Worm (Caenorhabditis elegans) whole organism, L2 larva: Measurements from ENCODE around the gene H03A11.13.

Source experiments
- C34F6.9 ChIP-seq: fragments of 150-350 bp; optimal IDR thresholded peaks from 2 replicates; lab custom pipeline; 2014; ENCODE audit warnings: missing biosample characterization, missing genetic modification characterization
- F13H6.1 ChIP-seq: sonication (generic microtip); optimal IDR thresholded peaks from 2 replicates; lab custom pipeline; 2016; ENCODE audit warnings: missing genetic modification characterization, missing compliant biosample characterization
- Y55F3AM.14 ChIP-seq: fragments of 200-800 bp; sonication (Bioruptor generic); optimal IDR thresholded peaks from 2 replicates; lab custom pipeline; 2018; ENCODE audit warnings: mild to moderate bottlenecking, missing genetic modification characterization, missing compliant biosample characterization
- aly-2 ChIP-seq: fragments of 150-350 bp; optimal IDR thresholded peaks from 2 replicates; lab custom pipeline; 2014; ENCODE audit warnings: missing biosample characterization, missing genetic modification characterization
- crh-2 ChIP-seq: sonication (generic microtip); optimal IDR thresholded peaks from 2 replicates; lab custom pipeline; 2017; ENCODE audit warnings: missing biosample characterization, missing genetic modification characterization
- egl-27 ChIP-seq: sonication (generic microtip); optimal IDR thresholded peaks from 3 replicates; lab custom pipeline; 2017; ENCODE audit warnings: missing biosample characterization, missing genetic modification reagents, missing genetic modification characterization
- fos-1 ChIP-seq: fragments of 150-350 bp; optimal IDR thresholded peaks from 2 replicates; lab custom pipeline; 2014; ENCODE audit warnings: missing biosample characterization, missing genetic modification characterization
- gmeb-1 ChIP-seq: fragments of 150-350 bp; optimal IDR thresholded peaks from 2 replicates; lab custom pipeline; 2014; ENCODE audit warnings: missing biosample characterization, missing genetic modification characterization
- lin-11 ChIP-seq: fragments of 150-350 bp; sonication (generic microtip); optimal IDR thresholded peaks from 2 replicates; lab custom pipeline; 2014; ENCODE audit warnings: missing biosample characterization, missing genetic modification characterization, inconsistent platforms, mixed read lengths
- lin-13 ChIP-seq: fragments of 150-350 bp; optimal IDR thresholded peaks from 2 replicates; lab custom pipeline; 2014; ENCODE audit warnings: missing biosample characterization, missing genetic modification reagents, missing genetic modification characterization
- lin-39 ChIP-seq: fragments of 150-350 bp; optimal IDR thresholded peaks from 2 replicates; lab custom pipeline; 2014; ENCODE audit warnings: missing biosample characterization, missing genetic modification reagents, missing genetic modification characterization
- lsy-2 ChIP-seq, 2 experiments: fragments of 150-350 bp in 1 of 2; sonication (generic microtip) in 1 of 2; optimal IDR thresholded peaks; 2 replicates each; lab custom pipeline; 2014 to 2017; ENCODE audit warnings: missing biosample characterization in 2 of 2, missing genetic modification characterization in 2 of 2
- mab-5 ChIP-seq: fragments of 150-350 bp; optimal IDR thresholded peaks from 2 replicates; lab custom pipeline; 2014; ENCODE audit warnings: missing biosample characterization, missing genetic modification characterization
- mdl-1 ChIP-seq, 2 experiments: fragments of 150-350 bp in 1 of 2; sonication (generic microtip) in 1 of 2; optimal IDR thresholded peaks; 2 replicates each; lab custom pipeline; 2017; ENCODE audit warnings: missing biosample characterization in 2 of 2, missing genetic modification characterization in 2 of 2
- nhr-11 ChIP-seq: fragments of 150-350 bp; optimal IDR thresholded peaks from 2 replicates; lab custom pipeline; 2014; ENCODE audit warnings: missing biosample characterization, missing genetic modification characterization
- nhr-129 ChIP-seq: fragments of 150-350 bp; optimal IDR thresholded peaks from 2 replicates; lab custom pipeline; 2014; ENCODE audit warnings: missing biosample characterization, missing genetic modification characterization
- nhr-21 ChIP-seq: fragments of 150-350 bp; optimal IDR thresholded peaks from 2 replicates; lab custom pipeline; 2014; ENCODE audit warnings: missing biosample characterization, missing genetic modification characterization
- nhr-23 ChIP-seq: fragments of 150-350 bp; optimal IDR thresholded peaks from 2 replicates; lab custom pipeline; 2014; ENCODE audit warnings: missing biosample characterization, missing genetic modification reagents, missing genetic modification characterization
- nhr-237 ChIP-seq: fragments of 150-350 bp; optimal IDR thresholded peaks from 2 replicates; lab custom pipeline; 2014; ENCODE audit warnings: missing biosample characterization, missing genetic modification characterization
- nhr-25 ChIP-seq: fragments of 150-350 bp; sonication (generic microtip); optimal IDR thresholded peaks from 3 replicates; lab custom pipeline; 2014; ENCODE audit warnings: missing biosample characterization, missing genetic modification characterization
- nhr-6 ChIP-seq: fragments of 150-350 bp; optimal IDR thresholded peaks from 2 replicates; lab custom pipeline; 2014; ENCODE audit warnings: missing biosample characterization, missing genetic modification characterization
- peb-1 ChIP-seq: fragments of 150-350 bp; optimal IDR thresholded peaks from 2 replicates; lab custom pipeline; 2014; ENCODE audit warnings: missing biosample characterization, missing genetic modification characterization
- sem-4 ChIP-seq: fragments of 150-350 bp; optimal IDR thresholded peaks from 2 replicates; lab custom pipeline; 2014; ENCODE audit warnings: missing biosample characterization, missing genetic modification reagents, missing genetic modification characterization
- skn-1 ChIP-seq: sonication (generic microtip); optimal IDR thresholded peaks from 2 replicates; lab custom pipeline; 2017; ENCODE audit warnings: missing biosample characterization, missing genetic modification characterization
- sma-3 ChIP-seq: sonication (generic microtip); optimal IDR thresholded peaks from 2 replicates; lab custom pipeline; 2016; ENCODE audit warnings: missing genetic modification reagents, missing genetic modification characterization, missing compliant biosample characterization
- sma-9 ChIP-seq, 2 experiments: fragments of 150-350 bp in 1 of 2; sonication (generic microtip) in 1 of 2; optimal IDR thresholded peaks; 2 replicates each; lab custom pipeline; 2014 to 2016; ENCODE audit warnings: missing genetic modification characterization in 2 of 2, mild to moderate bottlenecking in 1 of 2, missing biosample characterization in 1 of 2, missing compliant biosample characterization in 1 of 2, missing genetic modification reagents in 1 of 2, moderate library complexity in 1 of 2
- snpc-4 ChIP-seq: fragments of 150-350 bp; optimal IDR thresholded peaks from 2 replicates; lab custom pipeline; 2014; ENCODE audit warnings: missing biosample characterization, missing genetic modification characterization
- unc-55 ChIP-seq: fragments of 150-350 bp; sonication (generic microtip); optimal IDR thresholded peaks from 3 replicates; lab custom pipeline; 2014; ENCODE audit warnings: missing biosample characterization, missing genetic modification reagents, missing genetic modification characterization
- unc-62 ChIP-seq: fragments of 150-350 bp; optimal IDR thresholded peaks from 2 replicates; lab custom pipeline; 2014; ENCODE audit warnings: missing biosample characterization, missing genetic modification reagents, missing genetic modification characterization
- ztf-4 ChIP-seq: fragments of 150-350 bp; optimal IDR thresholded peaks from 2 replicates; lab custom pipeline; 2014; ENCODE audit warnings: missing biosample characterization, missing genetic modification characterization

Gene H03A11.13

DNA sequence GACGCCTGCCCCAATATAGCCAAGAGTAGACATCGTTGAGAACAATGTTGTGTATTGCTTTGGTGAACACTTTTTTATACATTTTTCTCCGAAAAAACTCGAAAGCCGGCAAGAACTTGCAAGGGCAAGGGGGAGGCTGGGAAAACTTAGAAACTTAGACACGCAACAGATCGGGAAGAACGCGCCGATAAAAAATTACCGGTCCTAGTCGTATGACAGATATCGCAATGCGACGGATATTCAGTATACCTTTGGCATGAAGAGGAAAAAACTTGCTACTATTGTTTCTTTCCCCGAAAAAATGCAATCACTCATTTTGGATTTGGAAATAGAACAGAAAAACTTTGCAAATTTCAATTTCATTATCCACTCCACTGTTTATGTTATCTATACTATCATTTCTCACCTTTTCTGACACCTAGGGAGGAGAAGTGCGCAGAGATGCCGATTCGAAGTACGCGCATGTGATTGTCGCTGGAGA lies 36.6 kb downstream of the H03A11.13 start, which contains the start of gene col-41:
Gene col-41 (minus strand): TSS at position 51 of the 481 bp plus-strand sequence.
- TF ChIP-seq nhr-21 (tag; lab: Kevin White, UChicago), result peak; percentile 14
- TF ChIP-seq nhr-25 (tag; lab: Kevin White, UChicago), result peak; percentile 29
- TF ChIP-seq ztf-4 (tag; lab: Kevin White, UChicago), result no peak
- TF ChIP-seq, all 48 proteins: peak for 2

ce11 chrX:15175211-15175610 lies 37.8 kb downstream of the H03A11.13 start:
- TF ChIP-seq aly-2 (tag; lab: Kevin White, UChicago) (no peak), lin-13 (GFP tag; lab: Kevin White, UChicago) (no peak), nhr-237 (tag; lab: Kevin White, UChicago) (no peak), skn-1 (tag; lab: Kevin White, UChicago) (no peak), lin-39 (tag; lab: Kevin White, UChicago) (no peak), F13H6.1 (tag; lab: Kevin White, UChicago) (no peak), nhr-23 (no peak), sma-9 (GFP tag; optimal IDR thresholded peaks at IDR 0.05; lab: Kevin White, UChicago) (no peak), sma-9 (tag; optimal IDR thresholded peaks at IDR 0.05; lab: Kevin White, UChicago) (no peak)

ce11 chrX:15173303-15173904 lies 39.6 kb downstream of the H03A11.13 start, which contains the start of gene ucr-2.2:
TSS of gene ucr-2.2 (plus strand) at chrX:15173904.
- TF ChIP-seq nhr-6 (tag; lab: Kevin White, UChicago), result peak; percentile 75
- TF ChIP-seq nhr-237 (tag; lab: Kevin White, UChicago), result no peak
- TF ChIP-seq C34F6.9, result peak; percentile 91
- peak; percentile 83 for TF ChIP-seq gmeb-1
- TF ChIP-seq sem-4 (tag; lab: Kevin White, UChicago), result peak; percentile 86
- TF ChIP-seq nhr-11 (tag; lab: Kevin White, UChicago), result no peak
- no peak for TF ChIP-seq peb-1 (tag; lab: Kevin White, UChicago)
- TF ChIP-seq fos-1 (tag; lab: Kevin White, UChicago), result peak; percentile 83
- peak; percentile 74 for TF ChIP-seq nhr-129 (tag; lab: Kevin White, UChicago)
- peak; percentile 93 for TF ChIP-seq crh-2
- peak; percentile 79 for TF ChIP-seq sma-3
- TF ChIP-seq lsy-2 (tag; optimal IDR thresholded peaks at IDR 0.05; lab: Kevin White, UChicago), result peak; percentile 44 to 90
- TF ChIP-seq ztf-4 (tag; lab: Kevin White, UChicago), result peak; percentile 35
- TF ChIP-seq lin-11 (tag; lab: Kevin White, UChicago), result peak; percentile 75
- TF ChIP-seq skn-1 (tag; lab: Kevin White, UChicago), result no peak
- TF ChIP-seq nhr-21 (tag; lab: Kevin White, UChicago), result peak; percentile 63
- peak; percentile 45 for TF ChIP-seq mab-5 (tag; lab: Kevin White, UChicago)
- no peak for TF ChIP-seq aly-2 (tag; lab: Kevin White, UChicago)
- TF ChIP-seq mdl-1 (tag; optimal IDR thresholded peaks at IDR 0.05; lab: Kevin White, UChicago), result peak in 1 of 2 experiments; percentile 3
- TF ChIP-seq snpc-4 (tag; lab: Kevin White, UChicago), result peak; percentile 86
- TF ChIP-seq lin-39 (tag; lab: Kevin White, UChicago), result no peak
- no peak for TF ChIP-seq Y55F3AM.14 (GFP tag; lab: Kevin White, UChicago)
- peak; percentile 81 for TF ChIP-seq lin-13 (GFP tag; lab: Kevin White, UChicago)
- peak; percentile 57 for TF ChIP-seq egl-27 (tag; lab: Kevin White, UChicago)
- TF ChIP-seq sma-9 (GFP tag; optimal IDR thresholded peaks at IDR 0.05; lab: Kevin White, UChicago), result peak; percentile 91
- no peak for TF ChIP-seq sma-9 (tag; optimal IDR thresholded peaks at IDR 0.05; lab: Kevin White, UChicago)
- TF ChIP-seq F13H6.1 (tag; lab: Kevin White, UChicago), result peak; percentile 85
- TF ChIP-seq unc-55 (GFP tag; lab: Kevin White, UChicago), result peak; percentile 85
- TF ChIP-seq, all 48 proteins: peak for 20

ce11 chrX:15170958-15171357 lies 42.1 kb downstream of the H03A11.13 start:
- TF ChIP-seq lin-11 (tag; lab: Kevin White, UChicago), result no peak
- TF ChIP-seq sma-9 (GFP tag; optimal IDR thresholded peaks at IDR 0.05; lab: Kevin White, UChicago), result peak; percentile 18
- TF ChIP-seq sma-9 (tag; optimal IDR thresholded peaks at IDR 0.05; lab: Kevin White, UChicago), result no peak
- peak; percentile 86 for TF ChIP-seq snpc-4 (tag; lab: Kevin White, UChicago)

DNA sequence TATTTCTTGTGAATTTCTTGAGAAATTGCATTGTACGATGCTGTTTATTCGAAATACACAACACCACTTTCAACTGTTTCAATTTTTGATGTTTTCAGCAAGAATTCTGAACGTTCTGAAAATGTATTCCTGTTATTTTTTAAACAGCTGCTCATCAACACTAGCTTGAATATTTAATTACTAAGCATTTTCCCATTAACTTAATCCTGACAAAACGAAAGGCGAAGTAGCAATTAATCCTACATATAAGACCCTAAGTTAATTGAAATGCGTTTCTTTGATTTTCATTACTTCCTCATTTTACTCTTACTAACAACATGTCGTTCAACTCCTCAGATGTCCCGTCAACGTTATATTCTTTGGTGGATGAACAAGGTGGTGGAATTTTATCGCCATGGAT lies 44.6 kb downstream of the H03A11.13 start, which contains the start of gene ocr-3:
Gene ocr-3 (plus strand): TSS at position 301 of the 400 bp plus-strand sequence.
- TF ChIP-seq lin-39 (tag; lab: Kevin White, UChicago) (no peak), sma-9 (GFP tag; optimal IDR thresholded peaks at IDR 0.05; lab: Kevin White, UChicago) (no peak), sma-9 (tag; optimal IDR thresholded peaks at IDR 0.05; lab: Kevin White, UChicago) (no peak), unc-62 (GFP tag; lab: Kevin White, UChicago) (no peak)
